Worm (Caenorhabditis elegans) whole organism, L3 larva: ENCODE data around the gene F41E7.2.

Source experiments
- nhr-23 ChIP-seq: fragments of 150-350 bp; optimal IDR thresholded peaks from 2 replicates; lab custom pipeline; 2014; ENCODE audit warnings: missing biosample characterization, missing genetic modification reagents, missing genetic modification characterization
- nhr-28 ChIP-seq: fragments of 150-350 bp; optimal IDR thresholded peaks from 2 replicates; lab custom pipeline; 2014; ENCODE audit warnings: missing biosample characterization, missing genetic modification characterization
- pqm-1 ChIP-seq: fragments of 150-350 bp; optimal IDR thresholded peaks from 2 replicates; lab custom pipeline; 2017; ENCODE audit warnings: missing biosample characterization, missing genetic modification characterization, inconsistent platforms
- ztf-11 ChIP-seq: fragments of 150-350 bp; optimal IDR thresholded peaks from 2 replicates; lab custom pipeline; 2014; ENCODE audit warnings: missing biosample characterization, missing genetic modification characterization

- TF ChIP-seq pqm-1 (tag; lab: Kevin White, UChicago) (no peak), ztf-11 (tag; lab: Kevin White, UChicago) (no peak), nhr-28 (no peak), nhr-23 (no peak)
These were observed 23.9 kb downstream of the F41E7.2 start for ce11 chrX:10297410-10297809.
